Fruit fly (Drosophila melanogaster) whole organism, adult: ENCODE measurements around the gene CG18745.

Experiments
- CG11617 ChIP-seq: fragments of 200-800 bp; sonication (Bioruptor generic); optimal IDR thresholded peaks from 2 replicates; lab custom pipeline; 2017; ENCODE audit warnings: mild to moderate bottlenecking, missing biosample characterization, missing genetic modification reagents, missing genetic modification characterization
- CG12768 ChIP-seq: fragments of 200-800 bp; sonication (Bioruptor generic); optimal IDR thresholded peaks from 2 replicates; lab custom pipeline; 2017; ENCODE audit warnings: missing biosample characterization, missing genetic modification characterization, mild to moderate bottlenecking, moderate library complexity, missing genetic modification reagents
- CG14711 ChIP-seq: fragments of 200-800 bp; sonication (Bioruptor generic); optimal IDR thresholded peaks from 2 replicates; lab custom pipeline; 2018; ENCODE audit warnings: missing biosample characterization, mild to moderate bottlenecking, missing genetic modification characterization, moderate library complexity
- CG1620 ChIP-seq: fragments of 200-800 bp; sonication (Bioruptor generic); optimal IDR thresholded peaks from 2 replicates; lab custom pipeline; 2016; ENCODE audit warnings: missing biosample characterization, missing genetic modification characterization
- CG33017 ChIP-seq: fragments of 200-800 bp; sonication (Bioruptor generic); optimal IDR thresholded peaks from 2 replicates; lab custom pipeline; 2018; ENCODE audit warnings: missing biosample characterization, mild to moderate bottlenecking, missing genetic modification characterization, moderate library complexity
- CG5204 ChIP-seq: fragments of 200-800 bp; sonication (Bioruptor generic); optimal IDR thresholded peaks from 2 replicates; lab custom pipeline; 2016; ENCODE audit warnings: missing biosample characterization, missing genetic modification characterization
- CG7045 ChIP-seq: fragments of 200-800 bp; sonication (Bioruptor generic); optimal IDR thresholded peaks from 2 replicates; lab custom pipeline; 2017; ENCODE audit warnings: missing biosample characterization, mild to moderate bottlenecking, missing genetic modification characterization
- CG7101 ChIP-seq: fragments of 200-800 bp; sonication (Bioruptor generic); optimal IDR thresholded peaks from 2 replicates; lab custom pipeline; 2018; ENCODE audit warnings: missing biosample characterization, mild to moderate bottlenecking, missing genetic modification characterization, moderate library complexity
- Clk ChIP-seq: fragments of 200-800 bp; sonication (Bioruptor generic); optimal IDR thresholded peaks from 2 replicates; lab custom pipeline; 2017; ENCODE audit warnings: missing biosample characterization, missing genetic modification characterization
- Crg-1 ChIP-seq: fragments of 200-800 bp; sonication (Bioruptor generic); optimal IDR thresholded peaks from 2 replicates; lab custom pipeline; 2016; ENCODE audit warnings: missing biosample characterization, missing genetic modification characterization
- Hr96 ChIP-seq: fragments of 200-800 bp; sonication (Bioruptor generic); optimal IDR thresholded peaks from 2 replicates; lab custom pipeline; 2016; ENCODE audit warnings: missing biosample characterization, missing genetic modification characterization
- Mnt ChIP-seq: fragments of 200-800 bp; sonication (Bioruptor generic); optimal IDR thresholded peaks from 2 replicates; lab custom pipeline; 2016; ENCODE audit warnings: missing biosample characterization, mild to moderate bottlenecking, missing genetic modification characterization
- bab1 ChIP-seq: fragments of 200-800 bp; sonication (Bioruptor generic); optimal IDR thresholded peaks from 3 replicates; lab custom pipeline; 2019; ENCODE audit warnings: missing biosample characterization, mild to moderate bottlenecking, missing genetic modification characterization, moderate library complexity
- cic ChIP-seq: fragments of 200-800 bp; sonication (Bioruptor generic); optimal IDR thresholded peaks from 2 replicates; lab custom pipeline; 2017; ENCODE audit warnings: missing biosample characterization, mild to moderate bottlenecking, missing genetic modification characterization, moderate library complexity
- cnc ChIP-seq, 2 experiments: fragments of >200 bp; optimal IDR thresholded peaks; 2 replicates each; lab custom pipeline; 2017
- kay ChIP-seq: fragments of 200-800 bp; sonication (Bioruptor generic); peaks from one replicate; lab custom pipeline; 2016; ENCODE audit warnings: missing biosample characterization, missing genetic modification characterization, borderline replicate concordance
- ovo ChIP-seq: fragments of 200-800 bp; sonication (Bioruptor generic); optimal IDR thresholded peaks from 2 replicates; lab custom pipeline; 2016; ENCODE audit warnings: missing biosample characterization, missing genetic modification characterization
- pad ChIP-seq: fragments of 200-800 bp; sonication (Bioruptor generic); optimal IDR thresholded peaks from 3 replicates; lab custom pipeline; 2017; ENCODE audit warnings: missing biosample characterization, missing genetic modification characterization, mild to moderate bottlenecking, moderate library complexity, missing genetic modification reagents
- tj ChIP-seq: fragments of 200-800 bp; sonication (Bioruptor generic); optimal IDR thresholded peaks from 3 replicates; lab custom pipeline; 2017; ENCODE audit warnings: missing biosample characterization, mild to moderate bottlenecking, missing genetic modification characterization, moderate library complexity
- toe ChIP-seq: fragments of 200-800 bp; sonication (Bioruptor generic); optimal IDR thresholded peaks from 2 replicates; lab custom pipeline; 2016; ENCODE audit warnings: missing biosample characterization, missing genetic modification characterization

CG18745 gene

dm6 chr3R:7785784-7786183 is at the start of gene CG18745:
CG18745 (minus strand) TSS chr3R:7786119.
- TF ChIP-seq tj (GFP tag; lab: Kevin White, UChicago), result no peak
- TF ChIP-seq CG14711 (tag; lab: Kevin White, UChicago), result no peak
- TF ChIP-seq CG7101 (tag; lab: Kevin White, UChicago), result no peak
- no peak for TF ChIP-seq Crg-1 (GFP tag; lab: Kevin White, UChicago)
- peak; percentile 51 for TF ChIP-seq kay
- peak; percentile 46 for TF ChIP-seq cic (GFP tag; lab: Kevin White, UChicago)
- TF ChIP-seq CG5204, result no peak
- no peak for TF ChIP-seq CG12768
- no peak for TF ChIP-seq toe
- TF ChIP-seq Mnt (GFP tag; lab: Kevin White, UChicago), result peak; percentile 59
- TF ChIP-seq CG7045, result no peak

dm6 chr3R:7821559-7821958 is 35.6 kb upstream of the CG18745 start:
- no peak for TF ChIP-seq CG1620 (GFP tag; lab: Kevin White, UChicago)
- peak; percentile 43 for TF ChIP-seq Hr96 (GFP tag; lab: Kevin White, UChicago)
- peak; percentile 52 for TF ChIP-seq Clk (GFP tag; lab: Kevin White, UChicago)
- TF ChIP-seq ovo (GFP tag; lab: Kevin White, UChicago), result no peak
- TF ChIP-seq CG12768, result peak; percentile 49
- TF ChIP-seq cnc (optimal IDR thresholded peaks at IDR 0.05; lab: Kevin White, UChicago), result no peak
- peak; percentile 34 for TF ChIP-seq CG7101 (tag; lab: Kevin White, UChicago)
- peak; percentile 69 for TF ChIP-seq CG14711 (tag; lab: Kevin White, UChicago)
- TF ChIP-seq CG7045, result peak; percentile 36
- TF ChIP-seq CG11617 (GFP tag; lab: Kevin White, UChicago), result peak; percentile 28
- TF ChIP-seq pad, result peak; percentile 2
- peak; percentile 88 for TF ChIP-seq cic (GFP tag; lab: Kevin White, UChicago)
- TF ChIP-seq toe, result peak; percentile 68
- no peak for TF ChIP-seq Crg-1 (GFP tag; lab: Kevin White, UChicago)
- no peak for TF ChIP-seq bab1 (GFP tag; lab: Kevin White, UChicago)
- TF ChIP-seq tj (GFP tag; lab: Kevin White, UChicago), result no peak
- TF ChIP-seq Mnt (GFP tag; lab: Kevin White, UChicago), result peak; percentile 18
- TF ChIP-seq CG33017 (tag; lab: Kevin White, UChicago), result peak; percentile 41
- no peak for TF ChIP-seq kay
- TF ChIP-seq CG5204, result peak; percentile 32

dm6 chr3R:7813981-7814529 is 28.1 kb upstream of the CG18745 start, which contains the start of gene CG34384:
CG34384 (plus strand) TSS chr3R:7814361.
- TF ChIP-seq toe (peak; percentile 70), CG5204 (peak; percentile 76), CG1620 (GFP tag; lab: Kevin White, UChicago) (no peak), ovo (GFP tag; lab: Kevin White, UChicago) (no peak), bab1 (GFP tag; lab: Kevin White, UChicago) (no peak), cic (GFP tag; lab: Kevin White, UChicago) (no peak), cnc (optimal IDR thresholded peaks at IDR 0.05; lab: Kevin White, UChicago) (no peak), kay (peak; percentile 32), CG11617 (GFP tag; lab: Kevin White, UChicago) (peak; percentile 40), Hr96 (GFP tag; lab: Kevin White, UChicago) (peak; percentile 42), CG7045 (peak; percentile 74), Clk (GFP tag; lab: Kevin White, UChicago) (no peak), CG33017 (tag; lab: Kevin White, UChicago) (peak; percentile 34), CG12768 (peak; percentile 61), CG7101 (tag; lab: Kevin White, UChicago) (no peak), pad (peak; percentile 36), Mnt (GFP tag; lab: Kevin White, UChicago) (no peak), Crg-1 (GFP tag; lab: Kevin White, UChicago) (no peak), CG14711 (tag; lab: Kevin White, UChicago) (peak; percentile 22), tj (GFP tag; lab: Kevin White, UChicago) (peak; percentile 4)

- no peak for TF ChIP-seq Clk (GFP tag; lab: Kevin White, UChicago)
- no peak for TF ChIP-seq Crg-1 (GFP tag; lab: Kevin White, UChicago)
- no peak for TF ChIP-seq CG33017 (tag; lab: Kevin White, UChicago)
- no peak for TF ChIP-seq CG14711 (tag; lab: Kevin White, UChicago)
- no peak for TF ChIP-seq Hr96 (GFP tag; lab: Kevin White, UChicago)
- TF ChIP-seq bab1 (GFP tag; lab: Kevin White, UChicago), result no peak
- no peak for TF ChIP-seq CG11617 (GFP tag; lab: Kevin White, UChicago)
- TF ChIP-seq toe, result no peak
- TF ChIP-seq CG5204, result no peak
- TF ChIP-seq CG7045, result no peak
- no peak for TF ChIP-seq CG7101 (tag; lab: Kevin White, UChicago)
- no peak for TF ChIP-seq cic (GFP tag; lab: Kevin White, UChicago)
- no peak for TF ChIP-seq tj (GFP tag; lab: Kevin White, UChicago)
- no peak for TF ChIP-seq pad
- no peak for TF ChIP-seq cnc (optimal IDR thresholded peaks at IDR 0.05; lab: Kevin White, UChicago)
- no peak for TF ChIP-seq CG1620 (GFP tag; lab: Kevin White, UChicago)
- TF ChIP-seq kay, result no peak
- no peak for TF ChIP-seq Mnt (GFP tag; lab: Kevin White, UChicago)
These were observed 27.6 kb upstream of the CG18745 start for dm6 chr3R:7813518-7813917.

- TF ChIP-seq CG14711 (tag; lab: Kevin White, UChicago) (no peak), CG33017 (tag; lab: Kevin White, UChicago) (no peak), CG7101 (tag; lab: Kevin White, UChicago) (no peak), CG5204 (no peak), Mnt (GFP tag; lab: Kevin White, UChicago) (no peak), bab1 (GFP tag; lab: Kevin White, UChicago) (no peak), Hr96 (GFP tag; lab: Kevin White, UChicago) (no peak), CG11617 (GFP tag; lab: Kevin White, UChicago) (no peak), CG7045 (no peak), kay (no peak), CG1620 (GFP tag; lab: Kevin White, UChicago) (no peak), Crg-1 (GFP tag; lab: Kevin White, UChicago) (no peak), cnc (optimal IDR thresholded peaks at IDR 0.05; lab: Kevin White, UChicago) (no peak)
These were observed 25.6 kb upstream of the CG18745 start, which contains the start of gene CG31473 for dm6 chr3R:7811514-7811913. CG31473 (plus strand) TSS chr3R:7811814.
